Worm (Caenorhabditis elegans): ENCODE measurements around the gene mpk-1.

The mpk-1 gene

ce11 chrIII:4228008-4228407, at the start of gene mpk-1:
TSS of gene mpk-1 (minus strand) at chrIII:4228108.
- no peak for TF ChIP-seq unc-62 (GFP tag; optimal IDR thresholded peaks at IDR 0.05)

- no peak for TF ChIP-seq unc-62 (GFP tag; optimal IDR thresholded peaks at IDR 0.05)
These were observed 48.4 kb upstream of the mpk-1 start for ce11 chrIII:4276277-4276676.

- TF ChIP-seq unc-62 (GFP tag; optimal IDR thresholded peaks at IDR 0.05) = no peak
These were observed 47.8 kb upstream of the mpk-1 start for ce11 chrIII:4275704-4276103.

DNA sequence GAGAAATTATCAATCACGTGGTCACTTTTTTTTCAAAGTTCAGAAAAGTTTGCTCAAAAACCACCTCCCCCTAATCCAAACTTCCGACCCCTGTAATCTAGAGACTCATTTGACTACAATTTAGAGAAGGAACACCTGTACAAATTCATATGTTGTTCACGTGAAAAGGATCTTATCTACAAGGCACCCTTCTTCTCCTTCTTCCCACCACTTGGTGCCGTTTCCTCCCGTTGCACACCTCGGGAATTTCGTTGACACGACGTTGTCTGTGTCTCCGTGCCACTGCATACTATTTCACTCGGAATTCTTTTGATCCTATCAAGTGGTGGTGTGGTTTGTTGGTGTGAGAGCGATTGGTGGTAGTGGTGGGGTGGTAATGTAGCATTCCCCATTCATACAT, 46.6 kb upstream of the mpk-1 start:
- no peak for TF ChIP-seq unc-62 (GFP tag; optimal IDR thresholded peaks at IDR 0.05)

DNA sequence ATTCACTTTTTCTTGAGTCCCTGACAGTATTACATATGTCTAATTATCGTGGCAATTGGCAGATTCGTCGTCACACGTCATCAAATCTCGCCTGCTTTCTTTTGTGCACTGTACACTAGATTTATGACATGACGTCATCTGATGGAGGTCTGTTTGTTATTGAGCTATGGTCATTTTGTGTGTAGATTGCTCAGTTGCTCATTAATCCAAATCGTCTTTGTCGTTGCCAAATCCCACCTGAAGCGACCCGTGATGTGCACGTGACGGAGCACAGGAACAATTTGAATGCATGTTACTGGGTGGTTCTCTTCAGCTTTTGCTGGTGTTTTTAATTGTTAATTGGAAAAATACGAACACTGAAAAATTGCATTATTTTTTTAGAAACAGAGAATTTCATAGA, 45.0 kb upstream of the mpk-1 start:
- TF ChIP-seq unc-62 (GFP tag; optimal IDR thresholded peaks at IDR 0.05) = no peak

DNA sequence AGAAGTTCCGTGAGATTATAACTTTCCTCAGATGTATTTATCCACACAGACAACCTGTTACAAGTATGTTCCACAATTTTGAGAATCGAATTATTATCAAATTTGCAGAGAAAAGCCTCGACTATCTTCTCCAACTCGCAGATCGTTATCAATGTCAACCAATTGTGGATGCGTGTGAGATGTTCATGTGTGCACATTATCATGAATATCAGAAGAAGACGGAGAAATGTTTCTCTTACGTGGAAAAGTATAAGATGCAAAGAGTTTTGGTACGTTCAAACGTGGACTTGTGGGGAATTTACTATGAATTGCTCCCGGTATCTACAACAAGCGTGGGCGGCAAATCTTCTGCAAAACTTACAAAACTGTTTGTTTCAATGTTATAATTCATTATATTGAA, 43.2 kb upstream of the mpk-1 start:
- no peak for TF ChIP-seq unc-62 (GFP tag; optimal IDR thresholded peaks at IDR 0.05)

DNA sequence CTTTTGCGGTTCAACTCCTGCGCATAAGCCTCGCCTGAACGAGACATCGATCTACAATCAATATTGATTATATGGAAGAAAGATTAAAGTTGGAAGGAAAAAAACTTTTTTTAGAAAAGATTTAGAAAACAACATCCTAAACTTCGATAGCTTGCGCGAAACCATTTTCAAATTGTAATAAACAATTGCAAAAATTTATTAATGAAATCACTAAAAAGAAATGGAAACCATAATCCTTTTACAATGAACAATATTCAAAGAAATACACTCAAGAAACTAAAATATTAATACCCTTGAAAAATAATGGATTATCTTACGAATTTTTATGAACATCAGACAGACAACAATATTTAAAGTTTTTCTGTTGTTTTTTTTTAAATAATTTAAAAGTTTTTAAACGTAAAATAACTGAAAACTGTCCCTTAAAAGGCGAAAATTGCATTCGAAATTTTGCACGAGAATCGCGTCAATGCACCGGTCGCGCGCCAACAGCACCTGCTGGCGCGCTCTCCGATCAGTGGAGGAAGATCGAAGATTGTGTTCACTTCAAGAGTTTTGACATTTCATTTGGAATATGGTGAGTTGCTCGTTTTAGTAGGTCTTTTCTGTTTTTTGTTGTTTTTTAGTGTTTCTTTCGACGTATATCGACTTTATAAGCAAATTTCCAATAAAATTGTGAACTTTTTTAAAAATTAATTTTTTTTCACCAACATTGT, 41.5 kb upstream of the mpk-1 start, which contains the start of the genes sftb-1 and R10E4.1:
Gene sftb-1 (minus strand): TSS at position 51 of the 716 bp plus-strand sequence.
Gene R10E4.1 (plus strand): TSS at position 524 of the 716 bp plus-strand sequence.
- TF ChIP-seq unc-62 (GFP tag; optimal IDR thresholded peaks at IDR 0.05) = no peak

DNA sequence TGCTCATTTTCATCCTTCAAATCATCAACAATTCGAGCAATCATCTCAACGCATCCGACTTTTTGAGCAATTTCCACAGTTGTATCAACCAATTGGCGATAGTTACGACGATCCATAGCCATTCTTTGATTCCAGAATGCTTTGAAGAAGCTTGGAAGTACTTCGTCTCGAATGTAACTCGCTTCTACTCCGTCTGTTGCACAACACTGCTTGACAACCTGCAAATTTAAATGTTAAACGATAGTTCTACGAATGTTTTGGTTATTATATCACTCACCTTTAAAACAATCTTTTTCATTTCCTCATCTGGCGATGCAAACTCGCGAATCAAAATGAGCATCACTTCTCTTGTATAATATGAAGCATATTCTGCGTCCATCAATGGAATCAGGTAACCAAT, 38.0 kb upstream of the mpk-1 start:
- TF ChIP-seq unc-62 (GFP tag; optimal IDR thresholded peaks at IDR 0.05) = no peak

DNA sequence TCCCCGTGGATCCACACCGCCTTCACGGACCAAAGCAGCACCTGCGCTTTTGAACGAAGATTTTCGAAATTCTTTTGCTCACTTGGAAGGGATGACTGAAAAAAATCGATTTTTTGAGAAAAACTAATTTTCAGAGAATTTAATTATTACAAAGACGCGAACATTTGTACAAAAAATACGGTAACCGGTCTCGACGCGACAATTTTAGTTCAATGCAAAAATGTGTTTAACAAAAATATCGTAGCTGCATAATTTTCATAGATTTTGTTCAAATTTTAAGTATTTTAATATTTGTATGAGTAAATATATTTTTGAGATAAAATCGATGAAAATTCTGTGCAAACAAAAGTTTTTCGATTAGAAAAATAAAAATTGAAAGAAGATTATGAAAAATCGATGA, 35.1 kb upstream of the mpk-1 start, which contains the start of gene T08A11.1:
Gene T08A11.1 (minus strand): TSS at position 101 of the 400 bp plus-strand sequence.
- no peak for TF ChIP-seq unc-62 (GFP tag; optimal IDR thresholded peaks at IDR 0.05)

ce11 chrIII:4257896-4258295, 30.0 kb upstream of the mpk-1 start:
- no peak for TF ChIP-seq unc-62 (GFP tag; optimal IDR thresholded peaks at IDR 0.05)

DNA sequence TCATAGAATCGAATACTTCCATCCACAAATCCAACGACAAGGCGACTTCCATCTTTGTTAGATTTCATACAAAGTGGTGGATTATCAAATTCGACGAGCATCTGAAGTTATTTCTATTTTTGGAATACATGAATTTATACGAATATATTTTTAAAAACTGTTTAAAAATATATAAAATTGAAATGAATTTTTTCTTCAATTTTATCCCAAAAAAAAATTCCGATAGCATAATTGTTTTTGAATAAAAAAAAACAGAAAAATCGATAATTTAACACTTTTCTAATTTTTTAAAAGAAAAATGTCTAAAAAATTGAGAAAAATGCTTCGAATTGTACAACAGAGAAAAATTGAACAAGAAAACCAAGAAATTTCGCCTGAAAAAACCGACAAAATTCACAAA, 19.7 kb upstream of the mpk-1 start, which contains the start of gene Y44F5A.1:
Gene Y44F5A.1 (minus strand): TSS at position 101 of the 400 bp plus-strand sequence.
- TF ChIP-seq unc-62 (GFP tag; optimal IDR thresholded peaks at IDR 0.05) = no peak

ce11 chrIII:4244285-4244684, 16.4 kb upstream of the mpk-1 start, which contains the start of gene zhit-2:
TSS of gene zhit-2 (minus strand) at chrIII:4244385.
- no peak for TF ChIP-seq unc-62 (GFP tag; optimal IDR thresholded peaks at IDR 0.05)

DNA sequence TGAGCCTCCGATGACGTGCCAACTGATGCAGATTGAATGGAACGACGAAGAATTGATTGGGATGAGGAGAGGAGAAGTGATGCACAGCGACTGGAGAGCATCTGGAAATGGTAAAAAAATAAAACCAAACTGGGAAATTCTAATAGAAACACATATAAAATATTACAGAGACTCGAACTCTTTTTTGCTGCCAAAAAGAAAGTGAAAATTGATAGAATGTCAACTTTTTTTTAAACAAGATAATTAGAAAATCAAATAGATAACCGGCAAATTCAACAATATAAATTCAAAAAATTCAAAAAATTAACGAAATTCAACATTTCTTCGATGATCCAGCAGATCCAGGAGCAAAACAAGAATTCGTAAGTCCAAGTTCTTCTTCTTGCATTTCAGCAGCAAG, 15.6 kb upstream of the mpk-1 start, which contains the start of gene mrpl-21:
Gene mrpl-21 (minus strand): TSS at position 101 of the 400 bp plus-strand sequence.
- no peak for TF ChIP-seq unc-62 (GFP tag; optimal IDR thresholded peaks at IDR 0.05)

ce11 chrIII:4242225-4242862, 14.4 kb upstream of the mpk-1 start, which contains the start of gene F43C1.7:
TSS of gene F43C1.7 (minus strand) at chrIII:4242575.
- TF ChIP-seq unc-62 (GFP tag; optimal IDR thresholded peaks at IDR 0.05) = no peak

DNA sequence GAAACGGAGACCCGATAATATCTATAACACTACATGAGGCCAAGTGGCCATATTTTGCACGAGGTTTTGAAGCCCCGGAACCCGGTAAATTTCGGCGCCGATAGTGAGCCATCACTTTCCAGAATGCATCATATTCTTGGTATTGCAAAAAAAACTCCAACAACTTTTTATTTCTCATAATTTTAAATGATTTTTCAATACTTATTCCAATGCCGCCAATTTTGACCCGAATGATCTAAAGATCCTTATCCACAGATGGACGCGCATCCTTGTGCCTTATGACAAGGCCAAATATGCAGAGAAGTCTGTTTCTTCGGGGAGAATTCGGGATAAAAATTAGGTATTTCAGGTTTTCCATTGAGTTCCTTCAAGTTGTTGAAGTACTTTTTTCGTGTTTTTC, 13.3 kb upstream of the mpk-1 start:
- no peak for TF ChIP-seq unc-62 (GFP tag; optimal IDR thresholded peaks at IDR 0.05)

ce11 chrIII:4240126-4240525, 12.2 kb upstream of the mpk-1 start:
- TF ChIP-seq unc-62 (GFP tag; optimal IDR thresholded peaks at IDR 0.05) = no peak

ce11 chrIII:4237660-4238059, 9.8 kb upstream of the mpk-1 start:
- TF ChIP-seq unc-62 (GFP tag; optimal IDR thresholded peaks at IDR 0.05) = no peak

Data from whole organism, dauer.